Worm (Caenorhabditis elegans) whole organism, late embryonic: ENCODE data around the gene F45B8.5.
"Not testable (repeated sequence)": the region's sequence is repeated elsewhere in the genome, so short reads cannot be mapped to it uniquely, and the experiment has no call there.

ENCODE experiments used
- K02D7.2 ChIP-seq: sonication (generic microtip); optimal IDR thresholded peaks from 2 replicates; lab custom pipeline; 2017; ENCODE audit warnings: mild to moderate bottlenecking, missing genetic modification characterization, missing compliant biosample characterization
- K09A11.1 ChIP-seq: sonication (generic microtip); optimal IDR thresholded peaks from 2 replicates; lab custom pipeline; 2017; ENCODE audit warnings: antibody characterized with exemption, mild to moderate bottlenecking, missing genetic modification characterization, missing compliant biosample characterization; ENCODE audit not compliant: insufficient read depth
- T23F11.4 ChIP-seq: fragments of 200-800 bp; sonication (Bioruptor generic); optimal IDR thresholded peaks from 2 replicates; lab custom pipeline; 2018; ENCODE audit warnings: mild to moderate bottlenecking, missing genetic modification characterization, missing compliant biosample characterization
- ahr-1 ChIP-seq: sonication (generic microtip); optimal IDR thresholded peaks from 2 replicates; lab custom pipeline; 2016; ENCODE audit warnings: missing genetic modification characterization, missing compliant biosample characterization
- ceh-14 ChIP-seq: sonication (generic microtip); optimal IDR thresholded peaks from 2 replicates; lab custom pipeline; 2016; ENCODE audit warnings: missing genotype, missing genetic modification characterization, missing compliant biosample characterization
- ceh-18 ChIP-seq: sonication (generic microtip); optimal IDR thresholded peaks from 2 replicates; lab custom pipeline; 2016; ENCODE audit warnings: missing genetic modification characterization, missing compliant biosample characterization
- ceh-24 ChIP-seq: sonication (generic microtip); optimal IDR thresholded peaks from 2 replicates; lab custom pipeline; 2016; ENCODE audit warnings: mild to moderate bottlenecking, missing genetic modification characterization, missing compliant biosample characterization
- ceh-30 ChIP-seq: fragments of 150-350 bp; optimal IDR thresholded peaks from 2 replicates; lab custom pipeline; 2014; ENCODE audit warnings: missing biosample characterization, missing genetic modification characterization
- ceh-31 ChIP-seq: sonication (generic microtip); optimal IDR thresholded peaks from 2 replicates; lab custom pipeline; 2016; ENCODE audit warnings: missing genetic modification characterization, missing compliant biosample characterization
- ceh-34 ChIP-seq: sonication (generic microtip); optimal IDR thresholded peaks from 2 replicates; lab custom pipeline; 2016; ENCODE audit warnings: mild to moderate bottlenecking, missing genetic modification characterization, missing compliant biosample characterization
- ceh-48 ChIP-seq: sonication (generic microtip); optimal IDR thresholded peaks from 2 replicates; lab custom pipeline; 2016; ENCODE audit warnings: missing genetic modification characterization, inconsistent platforms, missing compliant biosample characterization
- ceh-6 ChIP-seq: fragments of 200-800 bp; sonication (Bioruptor generic); optimal IDR thresholded peaks from 2 replicates; lab custom pipeline; 2018; ENCODE audit warnings: mild to moderate bottlenecking, missing genetic modification characterization, missing compliant biosample characterization
- che-1 ChIP-seq: sonication (generic microtip); optimal IDR thresholded peaks from 2 replicates; lab custom pipeline; 2016; ENCODE audit warnings: mild to moderate bottlenecking, missing genetic modification characterization, missing compliant biosample characterization
- dmd-4 ChIP-seq: sonication (generic microtip); optimal IDR thresholded peaks from 2 replicates; lab custom pipeline; 2016; ENCODE audit warnings: borderline replicate concordance, missing genetic modification characterization, missing compliant biosample characterization
- fkh-6 ChIP-seq: sonication (generic microtip); optimal IDR thresholded peaks from 2 replicates; lab custom pipeline; 2016; ENCODE audit warnings: missing genetic modification characterization, missing compliant biosample characterization
- gmeb-2 ChIP-seq: sonication (generic microtip); optimal IDR thresholded peaks from 2 replicates; lab custom pipeline; 2016; ENCODE audit warnings: missing genetic modification characterization, inconsistent platforms, missing compliant biosample characterization
- hlh-13 ChIP-seq: fragments of 200-800 bp; sonication (Bioruptor generic); optimal IDR thresholded peaks from 2 replicates; lab custom pipeline; 2018; ENCODE audit warnings: mild to moderate bottlenecking, missing genetic modification characterization, missing compliant biosample characterization
- hlh-15 ChIP-seq: sonication (generic microtip); optimal IDR thresholded peaks from 2 replicates; lab custom pipeline; 2016; ENCODE audit warnings: missing genetic modification characterization, missing compliant biosample characterization
- hlh-30 ChIP-seq: sonication (generic microtip); optimal IDR thresholded peaks from 2 replicates; lab custom pipeline; 2017; ENCODE audit warnings: antibody characterized with exemption, missing genetic modification characterization, missing compliant biosample characterization; ENCODE audit not compliant: insufficient read depth
- nhr-11 ChIP-seq: fragments of 150-350 bp; optimal IDR thresholded peaks from 2 replicates; lab custom pipeline; 2014; ENCODE audit warnings: missing biosample characterization, missing genetic modification characterization
- npax-4 ChIP-seq: sonication (generic microtip); optimal IDR thresholded peaks from 2 replicates; lab custom pipeline; 2016; ENCODE audit warnings: missing genetic modification characterization, missing compliant biosample characterization
- odd-2 ChIP-seq: sonication (generic microtip); optimal IDR thresholded peaks from 2 replicates; lab custom pipeline; 2017; ENCODE audit warnings: antibody characterized with exemption, mild to moderate bottlenecking, missing genetic modification characterization, missing compliant biosample characterization
- pat-9 ChIP-seq: fragments of 200-800 bp; sonication (Bioruptor generic); optimal IDR thresholded peaks from 2 replicates; lab custom pipeline; 2018; ENCODE audit warnings: mild to moderate bottlenecking, missing genetic modification characterization, moderate library complexity, missing compliant biosample characterization
- pros-1 ChIP-seq: fragments of 150-350 bp; optimal IDR thresholded peaks from 2 replicates; lab custom pipeline; 2014; ENCODE audit warnings: missing biosample characterization, missing genetic modification reagents, missing genetic modification characterization
- ref-2 ChIP-seq: sonication (generic microtip); optimal IDR thresholded peaks from 2 replicates; lab custom pipeline; 2016; ENCODE audit warnings: missing genetic modification characterization, missing compliant biosample characterization
- sdc-2 ChIP-seq: sonication (generic microtip); optimal IDR thresholded peaks from 2 replicates; lab custom pipeline; 2016; ENCODE audit warnings: missing genotype, missing genetic modification characterization, missing compliant biosample characterization
- syd-9 ChIP-seq: sonication (generic microtip); optimal IDR thresholded peaks from 2 replicates; lab custom pipeline; 2016; ENCODE audit warnings: mild to moderate bottlenecking, missing genetic modification characterization, moderate library complexity, missing compliant biosample characterization
- tbx-7 ChIP-seq: sonication (generic microtip); optimal IDR thresholded peaks from 2 replicates; lab custom pipeline; 2016; ENCODE audit warnings: missing genotype, missing genetic modification characterization, missing compliant biosample characterization
- unc-3 ChIP-seq, 2 experiments: fragments of 200-800 bp in 1 of 2; sonication (Bioruptor generic) in 1 of 2; sonication (generic microtip) in 1 of 2; conservative IDR thresholded peaks in 1 of 2; optimal IDR thresholded peaks in 1 of 2; 2 replicates each; pipeline versions ENCODE4 v1.3.6 to Lab custom; 2016 to 2022; ENCODE audit warnings: missing compliant biosample characterization in 2 of 2, missing genetic modification characterization in 2 of 2, missing genetic modification reagents in 1 of 2
- unc-42 ChIP-seq: sonication (generic microtip); optimal IDR thresholded peaks from 2 replicates; lab custom pipeline; 2016; ENCODE audit warnings: missing genotype, missing genetic modification characterization, missing compliant biosample characterization

The F45B8.5 gene

DNA sequence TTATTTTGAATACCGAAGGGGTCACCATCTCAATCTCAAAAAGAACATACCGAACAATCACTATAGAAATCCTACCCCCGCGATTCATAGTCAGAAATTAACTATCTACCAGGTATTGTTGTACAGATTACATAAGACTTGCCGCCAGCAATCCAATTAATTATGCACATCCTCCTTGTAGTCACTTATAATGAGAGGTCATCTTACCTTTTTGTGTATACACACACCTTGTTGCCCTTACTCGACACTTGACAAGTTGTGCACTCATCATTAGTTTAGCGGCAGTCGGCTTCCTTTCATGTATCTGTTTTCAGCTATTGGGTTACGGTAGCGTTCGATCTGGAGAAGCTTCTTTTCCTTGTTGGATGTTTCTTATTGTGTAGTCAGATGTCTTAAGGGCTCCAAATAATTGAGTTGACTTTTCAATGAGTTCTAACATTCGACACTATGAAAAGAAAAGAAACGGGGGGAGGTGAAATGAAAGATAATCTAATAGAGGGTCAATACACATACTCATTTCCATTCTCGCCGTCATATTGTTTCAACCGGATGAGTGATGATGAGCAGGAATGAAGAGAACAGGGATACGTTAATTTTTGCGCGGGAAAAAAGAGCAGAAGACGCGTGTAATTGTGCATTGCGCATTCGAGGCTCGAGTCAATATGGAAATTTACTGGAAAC lies 6.3 kb upstream of the F45B8.5 start:
- no peak for TF ChIP-seq hlh-13
- TF ChIP-seq unc-42 (tag; lab: Kevin White, UChicago): peak; percentile 76
- TF ChIP-seq che-1: no peak
- TF ChIP-seq T23F11.4 (GFP tag; lab: Kevin White, UChicago): no peak

DNA sequence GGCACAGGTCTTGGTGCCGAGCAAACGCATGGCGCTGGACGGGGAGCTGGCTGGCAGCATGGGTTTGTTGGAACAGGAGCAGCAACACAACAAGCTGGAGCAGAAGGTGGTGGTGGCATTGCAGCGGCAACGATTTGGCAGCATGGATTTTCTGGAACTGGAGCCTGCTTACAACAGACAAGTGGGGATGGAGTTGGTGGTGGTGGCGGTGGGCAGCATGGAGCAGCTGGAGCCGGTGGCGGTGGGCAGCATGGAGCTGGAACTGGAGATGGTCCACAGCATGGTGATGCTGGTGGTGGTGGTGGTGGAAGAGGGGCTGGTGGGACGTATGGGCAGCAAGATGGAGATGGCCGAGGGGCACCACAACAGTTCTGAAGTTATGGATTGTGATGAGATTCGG lies 5.0 kb upstream of the F45B8.5 start:
- TF ChIP-seq pros-1 (tag; lab: Kevin White, UChicago): peak; percentile 1
- no peak for TF ChIP-seq ceh-18 (tag; lab: Kevin White, UChicago)

DNA sequence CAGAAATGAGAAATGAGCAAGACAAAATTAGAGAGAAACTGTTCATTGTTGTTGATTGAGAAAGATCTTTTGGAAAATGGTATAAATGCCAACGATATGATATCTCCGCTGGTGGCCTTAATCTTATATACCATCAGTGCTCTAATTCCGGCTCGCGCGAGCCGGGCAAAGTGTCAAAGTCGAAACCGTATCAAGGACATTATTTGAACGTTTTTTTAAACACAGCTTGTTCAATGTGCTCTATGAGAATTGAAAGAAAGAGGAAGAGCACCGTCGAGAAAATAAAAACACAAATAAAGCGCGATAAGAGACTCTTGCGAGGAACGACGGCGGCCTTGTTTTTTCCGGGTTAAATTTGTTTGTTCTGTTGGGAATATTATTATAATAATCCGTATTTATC lies 4.4 kb upstream of the F45B8.5 start, which contains the start of gene idpp-3:
Gene idpp-3, minus strand, starts transcription at position 101 of the 400 bp plus-strand sequence.
- no peak for TF ChIP-seq ahr-1 (tag; lab: Kevin White, UChicago)
- no peak for TF ChIP-seq hlh-13
- no peak for TF ChIP-seq hlh-15
- TF ChIP-seq syd-9: no peak
- TF ChIP-seq dmd-4 (tag; lab: Kevin White, UChicago): no peak
- TF ChIP-seq K02D7.2 (tag; lab: Kevin White, UChicago): no peak
- TF ChIP-seq ref-2 (tag; lab: Kevin White, UChicago): no peak
- no peak for TF ChIP-seq fkh-6 (tag; lab: Kevin White, UChicago)
- no peak for TF ChIP-seq ceh-18 (tag; lab: Kevin White, UChicago)

DNA sequence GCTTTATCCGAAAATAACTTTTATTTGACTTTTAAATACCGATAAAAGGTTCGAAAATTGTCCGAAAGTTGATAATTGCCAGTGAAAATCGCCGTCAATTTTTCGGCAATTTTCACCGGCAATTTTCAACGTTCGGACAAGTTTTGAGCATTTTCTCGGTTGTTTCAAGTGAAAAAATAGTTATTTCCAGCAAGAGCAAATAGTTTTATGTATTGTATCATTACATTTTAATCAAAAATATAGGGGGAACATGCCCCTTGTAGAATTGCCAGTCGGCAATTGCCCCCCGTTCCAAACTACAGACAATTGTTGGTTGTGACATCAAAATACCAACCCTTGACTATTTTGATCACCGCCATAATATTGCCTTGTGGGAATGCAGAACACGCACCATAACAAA lies 3.4 kb upstream of the F45B8.5 start, which contains the start of gene rgs-10:
Gene rgs-10, plus strand, starts transcription at position 301 of the 400 bp plus-strand sequence.
- no peak for TF ChIP-seq odd-2 (tag; lab: Kevin White, UChicago)
- no peak for TF ChIP-seq ceh-30 (tag; lab: Kevin White, UChicago)
- TF ChIP-seq ceh-48 (tag; lab: Kevin White, UChicago): no peak
- no peak for TF ChIP-seq nhr-11
- no peak for TF ChIP-seq ceh-14 (tag; lab: Kevin White, UChicago)
- no peak for TF ChIP-seq ahr-1 (tag; lab: Kevin White, UChicago)
- TF ChIP-seq K09A11.1: no peak
- no peak for TF ChIP-seq gmeb-2 (tag; lab: Kevin White, UChicago)
- TF ChIP-seq che-1: no peak
- TF ChIP-seq ceh-6 (GFP tag; lab: Kevin White, UChicago): no peak
- TF ChIP-seq syd-9: no peak

DNA sequence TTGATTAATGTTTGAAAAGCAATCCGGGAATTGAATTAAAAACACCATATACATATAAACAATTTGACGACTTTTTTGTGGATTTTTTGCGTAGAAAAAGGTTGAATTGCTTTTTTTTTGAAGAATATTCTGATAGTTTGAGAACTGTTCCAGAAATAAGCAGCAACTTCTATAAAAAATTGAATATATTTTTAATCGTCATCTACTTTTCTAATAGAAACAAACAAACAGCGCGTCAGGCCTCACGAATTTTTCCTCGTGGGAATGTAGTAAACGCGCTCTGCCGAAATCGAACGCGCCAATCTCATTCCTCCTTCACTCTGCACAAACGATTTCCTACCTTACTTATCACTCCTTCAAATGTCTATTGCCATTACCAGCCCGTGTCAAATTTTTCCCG lies 1.6 kb upstream of the F45B8.5 start, which contains the start of gene rgs-11:
Gene rgs-11, plus strand, starts transcription at position 301 of the 400 bp plus-strand sequence.
- TF ChIP-seq hlh-13: no peak
- no peak for TF ChIP-seq ceh-34
- no peak for TF ChIP-seq ceh-31 (tag; lab: Kevin White, UChicago)
- TF ChIP-seq hlh-30 (tag; lab: Kevin White, UChicago): no peak
- no peak for TF ChIP-seq npax-4
- TF ChIP-seq, all 69 proteins: peak for 0

DNA sequence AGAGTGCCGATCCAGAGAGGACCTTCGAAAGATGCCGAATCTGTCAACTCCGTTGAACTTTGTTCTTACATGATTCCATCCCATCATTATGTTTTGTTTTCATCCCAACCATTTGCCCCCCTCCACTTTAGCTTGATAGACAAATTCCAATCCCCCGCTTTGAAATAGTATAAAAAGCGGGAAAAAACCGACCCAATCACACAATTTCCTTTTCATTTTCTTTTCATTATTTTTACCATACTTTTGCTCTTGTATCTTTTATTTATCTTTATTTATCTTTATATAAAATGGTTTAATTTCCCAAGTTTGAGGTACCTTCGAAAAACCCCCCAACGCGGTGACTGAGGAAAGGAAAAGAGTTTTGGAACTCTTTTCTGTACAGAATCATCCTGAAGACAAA lies 654 bp downstream of the F45B8.5 start, which contains the start of gene F20D1.22:
Gene F20D1.22, plus strand, starts transcription at position 301 of the 400 bp plus-strand sequence.
- not testable (repeated sequence) for TF ChIP-seq tbx-7 (tag; lab: Kevin White, UChicago); unc-3 (GFP tag; conservative IDR thresholded peaks at IDR 0.05; lab: Robert Waterston, UW); unc-3 (tag; optimal IDR thresholded peaks at IDR 0.05; lab: Kevin White, UChicago); dmd-4 (tag; lab: Kevin White, UChicago)

DNA sequence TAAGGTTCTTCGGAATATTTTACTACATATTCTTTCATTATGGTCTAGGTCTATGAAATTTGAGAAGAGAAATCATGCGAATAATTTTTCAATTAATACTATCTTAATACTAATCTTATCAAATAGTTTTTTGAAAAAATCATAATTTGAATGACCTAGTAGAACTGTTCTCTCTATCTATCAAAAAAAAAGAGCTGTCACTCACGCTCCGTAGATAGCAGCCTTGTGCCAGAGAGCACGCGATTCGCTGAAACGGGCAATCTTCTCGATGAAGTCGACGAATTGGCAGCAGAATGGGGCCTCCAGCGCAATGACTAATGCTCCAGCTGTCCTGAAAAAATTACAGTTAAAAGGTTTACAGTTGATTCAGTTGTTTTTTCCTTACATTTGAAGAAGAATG lies 3.8 kb downstream of the F45B8.5 start:
- TF ChIP-seq unc-3 (GFP tag; conservative IDR thresholded peaks at IDR 0.05; lab: Robert Waterston, UW) (no peak), unc-3 (tag; optimal IDR thresholded peaks at IDR 0.05; lab: Kevin White, UChicago) (no peak), hlh-15 (no peak), sdc-2 (tag; lab: Kevin White, UChicago) (no peak), tbx-7 (tag; lab: Kevin White, UChicago) (no peak), npax-4 (no peak), ceh-24 (tag; lab: Kevin White, UChicago) (no peak), ceh-34 (no peak), pat-9 (tag; lab: Kevin White, UChicago) (no peak)
